Fruit fly (Drosophila melanogaster) whole organism, embryonic: ENCODE data around the gene corn.

ENCODE experiments used
- Aef1 ChIP-seq: fragments of 200-800 bp; sonication (Bioruptor generic); IDR thresholded peaks from 3 replicates; pipeline ENCODE4 v1.3.6; 2022; ENCODE audit warnings: missing biosample characterization, missing genetic modification characterization
- Blimp-1 ChIP-seq: fragments of 200-800 bp; sonication (Bioruptor generic); optimal IDR thresholded peaks from 3 replicates; lab custom pipeline; 2018; ENCODE audit warnings: missing biosample characterization, missing genetic modification characterization, mild to moderate bottlenecking, moderate library complexity, missing genetic modification reagents
- BtbVII ChIP-seq: fragments of 200-800 bp; sonication (Bioruptor generic); optimal IDR thresholded peaks from 3 replicates; lab custom pipeline; 2017; ENCODE audit warnings: missing biosample characterization, mild to moderate bottlenecking, missing genetic modification characterization
- C15 ChIP-seq: fragments of 200-800 bp; sonication (Bioruptor generic); IDR thresholded peaks from 3 replicates; pipeline ENCODE4 v1.3.6; 2022; ENCODE audit warnings: missing biosample characterization, missing genetic modification characterization
- CG10209 ChIP-seq: fragments of 200-800 bp; sonication (Bioruptor generic); optimal IDR thresholded peaks from 3 replicates; lab custom pipeline; 2017; ENCODE audit warnings: missing biosample characterization, mild to moderate bottlenecking, missing genetic modification characterization, missing genetic modification reagents
- CG1024 ChIP-seq: fragments of 200-800 bp; sonication (Bioruptor generic); IDR thresholded peaks from 2 replicates; pipeline ENCODE4 v1.3.6; 2022; ENCODE audit warnings: missing biosample characterization, missing genetic modification characterization
- CG10565 ChIP-seq: fragments of 200-800 bp; sonication (Bioruptor generic); optimal IDR thresholded peaks from 3 replicates; lab custom pipeline; 2016; ENCODE audit warnings: missing biosample characterization, mild to moderate bottlenecking, missing genetic modification characterization
- CG11504 ChIP-seq: fragments of 200-800 bp; sonication (Bioruptor generic); optimal IDR thresholded peaks from 3 replicates; lab custom pipeline; 2019; ENCODE audit warnings: missing biosample characterization, mild to moderate bottlenecking, missing genetic modification characterization, moderate library complexity
- CG13424 ChIP-seq: fragments of 200-800 bp; sonication (Bioruptor generic); optimal IDR thresholded peaks from 2 replicates; lab custom pipeline; 2019; ENCODE audit warnings: missing biosample characterization, mild to moderate bottlenecking, missing genetic modification characterization, moderate library complexity
- CG15479 ChIP-seq: fragments of 200-800 bp; sonication (Bioruptor generic); optimal IDR thresholded peaks from 3 replicates; lab custom pipeline; 2019; ENCODE audit warnings: missing biosample characterization, mild to moderate bottlenecking, missing genetic modification characterization, moderate library complexity
- CG15696 ChIP-seq: fragments of 200-800 bp; sonication (Bioruptor generic); optimal IDR thresholded peaks from 2 replicates; lab custom pipeline; 2019; ENCODE audit warnings: missing biosample characterization, mild to moderate bottlenecking, missing genetic modification characterization, moderate library complexity
- CG17361 ChIP-seq: fragments of 200-800 bp; sonication (Bioruptor generic); IDR thresholded peaks from 3 replicates; pipeline ENCODE4 v1.3.6; 2022; ENCODE audit warnings: missing biosample characterization, missing genetic modification characterization
- CG17829 ChIP-seq: fragments of 200-800 bp; optimal IDR thresholded peaks from 2 replicates; lab custom pipeline; 2019; ENCODE audit warnings: missing biosample characterization, mild to moderate bottlenecking, missing genetic modification characterization, moderate library complexity
- CG18262 ChIP-seq: fragments of 200-800 bp; optimal IDR thresholded peaks from 3 replicates; lab custom pipeline; 2019; ENCODE audit warnings: missing biosample characterization, mild to moderate bottlenecking, missing genetic modification characterization, moderate library complexity
- CG2678 ChIP-seq: fragments of 200-800 bp; sonication (Bioruptor generic); optimal IDR thresholded peaks from 3 replicates; lab custom pipeline; 2019; ENCODE audit warnings: missing biosample characterization, mild to moderate bottlenecking, missing genetic modification characterization, moderate library complexity
- CG2712 ChIP-seq: fragments of 200-800 bp; optimal IDR thresholded peaks from 3 replicates; lab custom pipeline; 2019; ENCODE audit warnings: missing biosample characterization, mild to moderate bottlenecking, missing genetic modification characterization, moderate library complexity
- CG30403 ChIP-seq: fragments of 200-800 bp; sonication (Bioruptor generic); optimal IDR thresholded peaks from 3 replicates; lab custom pipeline; 2016; ENCODE audit warnings: missing biosample characterization, missing genetic modification characterization
- CG33557 ChIP-seq: fragments of 200-800 bp; sonication (Bioruptor generic); optimal IDR thresholded peaks from 2 replicates; lab custom pipeline; 2019; ENCODE audit warnings: missing biosample characterization, mild to moderate bottlenecking, missing genetic modification characterization, moderate library complexity
- CG5180 ChIP-seq: fragments of 200-800 bp; sonication (Bioruptor generic); optimal IDR thresholded peaks from 3 replicates; lab custom pipeline; 2017; ENCODE audit warnings: missing biosample characterization, missing genetic modification characterization, mild to moderate bottlenecking, moderate library complexity, missing genetic modification reagents
- CG6813 ChIP-seq: fragments of 200-800 bp; sonication (Bioruptor generic); optimal IDR thresholded peaks from 2 replicates; lab custom pipeline; 2017; ENCODE audit warnings: missing biosample characterization, missing genetic modification characterization, mild to moderate bottlenecking, moderate library complexity, missing genetic modification reagents
- CG7839 ChIP-seq: fragments of 200-800 bp; sonication (Bioruptor generic); optimal IDR thresholded peaks from 3 replicates; lab custom pipeline; 2018; ENCODE audit warnings: missing biosample characterization, mild to moderate bottlenecking, missing genetic modification characterization, moderate library complexity
- CG8388 ChIP-seq: fragments of 200-800 bp; sonication (Bioruptor generic); optimal IDR thresholded peaks from 2 replicates; lab custom pipeline; 2019; ENCODE audit warnings: missing biosample characterization, mild to moderate bottlenecking, missing genetic modification characterization, moderate library complexity
- Doc3 ChIP-seq: fragments of 200-800 bp; sonication (Bioruptor generic); IDR thresholded peaks from 3 replicates; pipeline ENCODE4 v1.3.6; 2022; ENCODE audit warnings: missing biosample characterization, missing genetic modification characterization; ENCODE audit not compliant: partially characterized antibody
- Gug ChIP-seq: fragments of 200-800 bp; sonication (Bioruptor generic); IDR thresholded peaks from 4 replicates; pipeline ENCODE4 v1.3.6; 2022; ENCODE audit warnings: missing biosample characterization, missing genetic modification characterization
- HmgD ChIP-seq: fragments of 200-800 bp; sonication (Bioruptor generic); optimal IDR thresholded peaks from 3 replicates; lab custom pipeline; 2016; ENCODE audit warnings: missing biosample characterization, missing genetic modification characterization
- MESR4 ChIP-seq: fragments of 200-800 bp; sonication (Bioruptor generic); optimal IDR thresholded peaks from 2 replicates; lab custom pipeline; 2018; ENCODE audit warnings: missing biosample characterization, mild to moderate bottlenecking, missing genetic modification characterization, moderate library complexity
- Med ChIP-seq: fragments of 200-800 bp; sonication (Bioruptor generic); peaks from one replicate; lab custom pipeline; 2016; ENCODE audit warnings: missing biosample characterization, missing genetic modification characterization, mild to moderate bottlenecking, inconsistent platforms, moderate library complexity
- NC2α ChIP-seq: fragments of 200-800 bp; sonication (Bioruptor generic); optimal IDR thresholded peaks from 2 replicates; lab custom pipeline; 2016; ENCODE audit warnings: missing biosample characterization, missing genetic modification characterization
- Neu2 ChIP-seq: fragments of 200-800 bp; sonication (Bioruptor generic); optimal IDR thresholded peaks from 3 replicates; lab custom pipeline; 2016; ENCODE audit warnings: missing biosample characterization, missing genetic modification characterization, borderline replicate concordance
- Oli ChIP-seq: fragments of 200-800 bp; sonication (Bioruptor generic); optimal IDR thresholded peaks from 2 replicates; lab custom pipeline; 2018; ENCODE audit warnings: missing biosample characterization, mild to moderate bottlenecking, missing genetic modification characterization, moderate library complexity
- Xbp1 ChIP-seq: fragments of 200-800 bp; sonication (Bioruptor generic); optimal IDR thresholded peaks from 3 replicates; lab custom pipeline; 2016; ENCODE audit warnings: missing biosample characterization, mild to moderate bottlenecking, missing genetic modification characterization
- ab ChIP-seq: fragments of 200-800 bp; sonication (Bioruptor generic); optimal IDR thresholded peaks from 2 replicates; lab custom pipeline; 2016; ENCODE audit warnings: missing biosample characterization, missing genetic modification characterization
- bcd ChIP-seq: fragments of 200-800 bp; sonication (Bioruptor generic); optimal IDR thresholded peaks from 2 replicates; lab custom pipeline; 2017; ENCODE audit warnings: missing biosample characterization, mild to moderate bottlenecking, missing genetic modification characterization
- br ChIP-seq: fragments of >200 bp; optimal IDR thresholded peaks from 2 replicates; lab custom pipeline; 2017
- bsh ChIP-seq, 2 experiments: fragments of 200-800 bp; sonication (Bioruptor generic); optimal IDR thresholded peaks; 2 replicates each; lab custom pipeline; 2017 to 2018; ENCODE audit warnings: mild to moderate bottlenecking in 2 of 2, missing biosample characterization in 2 of 2, missing genetic modification characterization in 2 of 2, moderate library complexity in 1 of 2
- cad ChIP-seq: fragments of >200 bp; optimal IDR thresholded peaks from 2 replicates; lab custom pipeline; 2017; ENCODE audit warnings: missing biosample characterization, missing genetic modification characterization
- cato ChIP-seq: fragments of 200-800 bp; sonication (Bioruptor generic); optimal IDR thresholded peaks from 2 replicates; lab custom pipeline; 2016; ENCODE audit warnings: missing biosample characterization, missing genetic modification characterization, borderline replicate concordance
- crol ChIP-seq: fragments of 200-800 bp; sonication (Bioruptor generic); IDR thresholded peaks from 2 replicates; pipeline ENCODE4 v1.3.6; 2022; ENCODE audit warnings: missing biosample characterization, missing genetic modification characterization
- cwo ChIP-seq: fragments of 200-800 bp; sonication (Bioruptor generic); optimal IDR thresholded peaks from 3 replicates; lab custom pipeline; 2017; ENCODE audit warnings: missing biosample characterization, missing genetic modification characterization, mild to moderate bottlenecking, moderate library complexity, missing genetic modification reagents
- disco-r ChIP-seq: fragments of 200-800 bp; sonication (Bioruptor generic); optimal IDR thresholded peaks from 2 replicates; lab custom pipeline; 2016; ENCODE audit warnings: missing biosample characterization, missing genetic modification characterization
- dmrt99B ChIP-seq: fragments of 200-800 bp; sonication (Bioruptor generic); optimal IDR thresholded peaks from 2 replicates; lab custom pipeline; 2018; ENCODE audit warnings: missing biosample characterization, mild to moderate bottlenecking, missing genetic modification characterization, moderate library complexity
- gem ChIP-seq: fragments of 200-800 bp; sonication (Bioruptor generic); optimal IDR thresholded peaks from 2 replicates; lab custom pipeline; 2019; ENCODE audit warnings: missing biosample characterization, mild to moderate bottlenecking, missing genetic modification characterization, moderate library complexity
- lab ChIP-seq: fragments of 200-800 bp; sonication (Bioruptor generic); optimal IDR thresholded peaks from 3 replicates; lab custom pipeline; 2017; ENCODE audit warnings: missing biosample characterization, missing genetic modification characterization, mild to moderate bottlenecking, moderate library complexity, missing genetic modification reagents
- lilli ChIP-seq: fragments of 200-800 bp; sonication (Bioruptor generic); optimal IDR thresholded peaks from 3 replicates; lab custom pipeline; 2016; ENCODE audit warnings: missing biosample characterization, missing genetic modification characterization
- nmo ChIP-seq: fragments of 200-800 bp; sonication (Bioruptor generic); optimal IDR thresholded peaks from 2 replicates; lab custom pipeline; 2018; ENCODE audit warnings: missing biosample characterization, mild to moderate bottlenecking, missing genetic modification characterization, moderate library complexity
- rib ChIP-seq: fragments of 200-800 bp; sonication (Bioruptor generic); IDR thresholded peaks from 2 replicates; pipeline ENCODE4 v1.3.6; 2022; ENCODE audit warnings: missing biosample characterization, missing genetic modification characterization
- row ChIP-seq: fragments of 200-800 bp; sonication (Bioruptor generic); IDR thresholded peaks from 3 replicates; pipeline ENCODE4 v1.3.6; 2022; ENCODE audit warnings: missing biosample characterization, missing genetic modification characterization
- unpg ChIP-seq: fragments of 200-800 bp; sonication (Bioruptor generic); optimal IDR thresholded peaks from 3 replicates; lab custom pipeline; 2018; ENCODE audit warnings: missing biosample characterization, mild to moderate bottlenecking, missing genetic modification characterization, moderate library complexity

corn gene

DNA sequence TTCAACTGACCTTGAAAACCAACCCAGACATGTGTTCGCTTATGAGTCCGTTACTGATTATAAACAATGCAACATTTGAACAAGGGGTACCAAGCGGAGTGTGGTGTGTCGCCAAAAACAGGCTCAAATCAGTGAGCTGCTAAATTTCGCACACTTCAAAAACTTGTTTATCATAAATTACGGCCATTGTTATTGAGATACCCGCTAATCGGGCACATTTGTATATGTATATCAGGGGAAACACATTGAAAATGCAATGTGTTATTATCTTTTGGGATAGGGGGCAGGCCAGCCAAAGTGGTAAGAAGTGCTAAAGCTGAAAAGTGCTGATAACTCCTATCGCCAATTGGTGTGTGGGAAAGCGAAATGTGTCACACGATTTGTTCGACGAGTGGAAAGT, 2.6 kb downstream of the corn start:
- TF ChIP-seq rib (GFP tag; lab: Robert Waterston, UW) (no peak), CG15479 (GFP tag; lab: Kevin White, UChicago) (peak; percentile 69), Med (GFP tag; lab: Kevin White, UChicago) (peak; percentile 42), br (lab: Kevin White, UChicago) (no peak), CG15696 (no peak)

DNA sequence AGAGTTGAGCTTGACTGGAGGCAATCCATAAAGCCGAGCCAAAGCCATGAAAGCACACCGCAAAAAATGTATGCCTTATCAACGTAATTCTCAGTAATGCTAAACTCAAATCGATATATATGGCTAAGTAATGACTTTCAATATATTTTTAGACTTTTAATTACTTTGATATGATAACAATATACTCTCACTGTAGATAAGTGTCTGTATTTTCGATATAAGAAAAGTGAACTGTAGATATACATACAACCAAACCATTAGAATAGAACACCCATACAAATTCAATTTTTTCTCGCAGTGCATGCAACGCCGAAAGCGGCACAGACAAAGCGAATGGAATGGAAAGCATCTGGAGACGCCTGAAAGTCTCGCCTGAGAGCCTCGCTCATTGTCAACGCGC, 3.2 kb downstream of the corn start:
- TF ChIP-seq lilli (GFP tag; lab: Kevin White, UChicago) (peak; percentile 1), CG13424 (tag; lab: Kevin White, UChicago) (peak; percentile 9), CG30403 (GFP tag; lab: Kevin White, UChicago) (peak; percentile 13), C15 (GFP tag; lab: Robert Waterston, UW) (no peak), unpg (GFP tag; lab: Kevin White, UChicago) (peak; percentile 18), gem (tag; lab: Kevin White, UChicago) (peak; percentile 48), ab (GFP tag; lab: Kevin White, UChicago) (no peak), MESR4 (GFP tag; lab: Kevin White, UChicago) (no peak), CG17361 (GFP tag; lab: Robert Waterston, UW) (0 out of 3 replicates have a peak, but pooled peaks have one; percentile 24), cato (no peak), row (peak; percentile 26; the same call in 2 of the 3 replicates), CG33557 (GFP tag; lab: Kevin White, UChicago) (no peak), Oli (tag; lab: Kevin White, UChicago) (peak; percentile 22), CG5180 (GFP tag; lab: Kevin White, UChicago) (no peak), Aef1 (no peak), lab (peak; percentile 26), cad (GFP tag; lab: Kevin White, UChicago) (no peak), disco-r (GFP tag; lab: Kevin White, UChicago) (no peak), CG10209 (GFP tag; lab: Kevin White, UChicago) (no peak), CG2712 (tag; lab: Kevin White, UChicago) (peak; percentile 19), Gug (GFP tag; lab: Robert Waterston, UW) (no peak), CG1024 (GFP tag; lab: Robert Waterston, UW) (no peak), Xbp1 (GFP tag; lab: Kevin White, UChicago) (peak; percentile 2), Doc3 (GFP tag; lab: Robert Waterston, UW) (no peak), CG6813 (GFP tag; lab: Kevin White, UChicago) (no peak), bcd (no peak), CG11504 (tag; lab: Kevin White, UChicago) (peak; percentile 42), bsh (GFP tag; optimal IDR thresholded peaks at IDR 0.05; lab: Kevin White, UChicago) (peak; percentile 8 to 30), Neu2 (GFP tag; lab: Kevin White, UChicago) (no peak), BtbVII (no peak), CG2678 (tag; lab: Kevin White, UChicago) (peak; percentile 40), nmo (peak; percentile 26), CG18262 (tag; lab: Kevin White, UChicago) (peak; percentile 22), CG8388 (GFP tag; lab: Kevin White, UChicago) (no peak), CG17829 (tag; lab: Kevin White, UChicago) (peak; percentile 2), dmrt99B (tag; lab: Kevin White, UChicago) (peak; percentile 39), CG7839 (tag; lab: Kevin White, UChicago) (peak; percentile 14), NC2α (GFP tag; lab: Kevin White, UChicago) (no peak), HmgD (no peak), CG10565 (no peak), Blimp-1 (GFP tag; lab: Kevin White, UChicago) (peak; percentile 34), crol (no peak), cwo (GFP tag; lab: Kevin White, UChicago) (no peak)
